Fruit fly (Drosophila melanogaster) whole organism, embryonic: Measurements from ENCODE around the gene kirre.

ENCODE experiments used
- Awh ChIP-seq: fragments of 200-800 bp; sonication (Bioruptor generic); IDR thresholded peaks from 2 replicates; pipeline ENCODE4, ENCODE4 v1.3.6; 2022; ENCODE audit warnings: missing biosample characterization, missing genetic modification characterization
- Bgb ChIP-seq: fragments of 200-800 bp; sonication (Bioruptor generic); IDR thresholded peaks from 2 replicates; pipeline ENCODE4 v1.3.6; 2022; ENCODE audit warnings: missing biosample characterization, missing genetic modification characterization; ENCODE audit not compliant: partially characterized antibody
- CG11723 ChIP-seq: fragments of 200-800 bp; sonication (Bioruptor generic); optimal IDR thresholded peaks from 2 replicates; lab custom pipeline; 2017; ENCODE audit warnings: missing biosample characterization, mild to moderate bottlenecking, missing genetic modification characterization
- CG1233 ChIP-seq: fragments of 200-800 bp; sonication (Bioruptor generic); optimal IDR thresholded peaks from 4 replicates; lab custom pipeline; 2018; ENCODE audit warnings: missing biosample characterization, mild to moderate bottlenecking, missing genetic modification characterization
- CG12391 ChIP-seq: fragments of 200-800 bp; sonication (Bioruptor generic); optimal IDR thresholded peaks from 3 replicates; lab custom pipeline; 2018; ENCODE audit warnings: missing biosample characterization, mild to moderate bottlenecking, missing genetic modification characterization, moderate library complexity
- CG14014 ChIP-seq: fragments of 200-800 bp; sonication (Bioruptor generic); IDR thresholded peaks from 2 replicates; pipeline ENCODE4 v1.3.6; 2022; ENCODE audit warnings: missing biosample characterization, missing genetic modification characterization
- CG1603 ChIP-seq: fragments of 200-800 bp; sonication (Bioruptor generic); optimal IDR thresholded peaks from 2 replicates; lab custom pipeline; 2019; ENCODE audit warnings: missing biosample characterization, mild to moderate bottlenecking, missing genetic modification characterization, moderate library complexity
- CG18599 ChIP-seq: fragments of 200-800 bp; sonication (Bioruptor generic); optimal IDR thresholded peaks from 3 replicates; lab custom pipeline; 2017; ENCODE audit warnings: missing biosample characterization, missing genetic modification characterization, mild to moderate bottlenecking, moderate library complexity, missing genetic modification reagents
- CG2199 ChIP-seq: fragments of 200-800 bp; sonication (Bioruptor generic); IDR thresholded peaks from 3 replicates; pipeline ENCODE4 v1.3.6; 2022; ENCODE audit warnings: missing biosample characterization, missing genetic modification characterization
- CG2889 ChIP-seq: fragments of 200-800 bp; sonication (Bioruptor generic); IDR thresholded peaks from 3 replicates; pipeline ENCODE4 v1.3.6; 2022; ENCODE audit warnings: missing biosample characterization, missing genetic modification characterization
- CG30020 ChIP-seq: fragments of 200-800 bp; optimal IDR thresholded peaks from 2 replicates; lab custom pipeline; 2019; ENCODE audit warnings: missing biosample characterization, mild to moderate bottlenecking, missing genetic modification characterization, moderate library complexity
- CG4328 ChIP-seq: fragments of 200-800 bp; sonication (Bioruptor generic); optimal IDR thresholded peaks from 3 replicates; lab custom pipeline; 2017; ENCODE audit warnings: missing biosample characterization, missing genetic modification reagents, missing genetic modification characterization
- CG43689 ChIP-seq: fragments of 200-800 bp; sonication (Bioruptor generic); IDR thresholded peaks from 2 replicates; pipeline ENCODE4 v1.3.6; 2022; ENCODE audit warnings: missing biosample characterization, missing genetic modification characterization
- CG4854 ChIP-seq: fragments of 200-800 bp; sonication (Bioruptor generic); optimal IDR thresholded peaks from 2 replicates; lab custom pipeline; 2016; ENCODE audit warnings: missing biosample characterization, missing genetic modification characterization, inconsistent platforms
- CG6813 ChIP-seq: fragments of 200-800 bp; sonication (Bioruptor generic); optimal IDR thresholded peaks from 2 replicates; lab custom pipeline; 2017; ENCODE audit warnings: missing biosample characterization, missing genetic modification characterization, mild to moderate bottlenecking, moderate library complexity, missing genetic modification reagents
- CG7839 ChIP-seq: fragments of 200-800 bp; sonication (Bioruptor generic); optimal IDR thresholded peaks from 3 replicates; lab custom pipeline; 2018; ENCODE audit warnings: missing biosample characterization, mild to moderate bottlenecking, missing genetic modification characterization, moderate library complexity
- CG9876 ChIP-seq: fragments of 200-800 bp; sonication (Bioruptor generic); optimal IDR thresholded peaks from 2 replicates; lab custom pipeline; 2016; ENCODE audit warnings: missing biosample characterization, missing genetic modification characterization
- Gsc ChIP-seq: fragments of 200-800 bp; sonication (Bioruptor generic); IDR thresholded peaks from 2 replicates; pipeline ENCODE4 v1.3.6; 2022; ENCODE audit warnings: missing biosample characterization, missing genetic modification characterization
- Hey ChIP-seq: fragments of 200-800 bp; sonication (Bioruptor generic); optimal IDR thresholded peaks from 3 replicates; lab custom pipeline; 2018; ENCODE audit warnings: missing biosample characterization, mild to moderate bottlenecking, missing genetic modification characterization
- Hmx ChIP-seq: fragments of 200-800 bp; sonication (Bioruptor generic); optimal IDR thresholded peaks from 2 replicates; lab custom pipeline; 2016; ENCODE audit warnings: missing biosample characterization, missing genetic modification characterization
- MTF-1 ChIP-seq: fragments of 200-800 bp; sonication (Bioruptor generic); optimal IDR thresholded peaks from 2 replicates; lab custom pipeline; 2018; ENCODE audit warnings: missing biosample characterization, mild to moderate bottlenecking, missing genetic modification characterization, borderline replicate concordance
- Oaz ChIP-seq: fragments of 200-800 bp; sonication (Bioruptor generic); IDR thresholded peaks from 2 replicates; pipeline ENCODE4 v1.3.6; 2022; ENCODE audit warnings: missing biosample characterization, missing genetic modification characterization
- Oli ChIP-seq: fragments of 200-800 bp; sonication (Bioruptor generic); optimal IDR thresholded peaks from 2 replicates; lab custom pipeline; 2018; ENCODE audit warnings: missing biosample characterization, mild to moderate bottlenecking, missing genetic modification characterization, moderate library complexity
- Opbp ChIP-seq: fragments of 200-800 bp; sonication (Bioruptor generic); IDR thresholded peaks from 3 replicates; pipeline ENCODE4 v1.3.6; 2022; ENCODE audit warnings: missing biosample characterization, missing genetic modification characterization; ENCODE audit not compliant: partially characterized antibody
- Sox102F ChIP-seq: fragments of 200-800 bp; sonication (Bioruptor generic); optimal IDR thresholded peaks from 2 replicates; lab custom pipeline; 2018; ENCODE audit warnings: missing biosample characterization, mild to moderate bottlenecking, missing genetic modification characterization, moderate library complexity
- bcd ChIP-seq: fragments of 200-800 bp; sonication (Bioruptor generic); optimal IDR thresholded peaks from 2 replicates; lab custom pipeline; 2017; ENCODE audit warnings: missing biosample characterization, mild to moderate bottlenecking, missing genetic modification characterization
- bowl ChIP-seq: fragments of 200-800 bp; sonication (Bioruptor generic); IDR thresholded peaks from 2 replicates; pipeline ENCODE4 v1.3.6; 2022; ENCODE audit warnings: missing biosample characterization, missing genetic modification characterization
- caup ChIP-seq: fragments of 200-800 bp; sonication (Bioruptor generic); optimal IDR thresholded peaks from 3 replicates; lab custom pipeline; 2017; ENCODE audit warnings: missing biosample characterization, mild to moderate bottlenecking, missing genetic modification characterization, moderate library complexity; ENCODE audit not compliant: severe bottlenecking
- cg ChIP-seq: fragments of 200-800 bp; sonication (Bioruptor generic); optimal IDR thresholded peaks from 3 replicates; lab custom pipeline; 2019; ENCODE audit warnings: missing biosample characterization, mild to moderate bottlenecking, missing genetic modification characterization, moderate library complexity
- corto ChIP-seq: fragments of 200-800 bp; sonication (Bioruptor generic); optimal IDR thresholded peaks from 2 replicates; lab custom pipeline; 2016; ENCODE audit warnings: missing biosample characterization, mild to moderate bottlenecking, missing genetic modification characterization, moderate library complexity
- crp ChIP-seq, 2 experiments: fragments of 200-800 bp; sonication (Bioruptor generic); optimal IDR thresholded peaks; 2 replicates in 1 of 2; 3 replicates in 1 of 2; lab custom pipeline; 2017; ENCODE audit warnings: missing biosample characterization in 2 of 2, missing genetic modification characterization in 2 of 2, mild to moderate bottlenecking in 1 of 2, moderate library complexity in 1 of 2
- danr ChIP-seq: fragments of 200-800 bp; sonication (Bioruptor generic); IDR thresholded peaks from 2 replicates; pipeline ENCODE4 v1.3.6; 2022; ENCODE audit warnings: missing biosample characterization, missing genetic modification characterization
- dysf ChIP-seq: fragments of 200-800 bp; sonication (Bioruptor generic); IDR thresholded peaks from 3 replicates; pipeline ENCODE4 v1.3.6; 2022; ENCODE audit warnings: missing biosample characterization, missing genetic modification characterization
- ems ChIP-seq: fragments of 200-800 bp; sonication (Bioruptor generic); optimal IDR thresholded peaks from 3 replicates; lab custom pipeline; 2016; ENCODE audit warnings: missing biosample characterization, missing genetic modification characterization
- ftz-f1 ChIP-seq: fragments of 200-800 bp; sonication (Bioruptor generic); optimal IDR thresholded peaks from 2 replicates; lab custom pipeline; 2016; ENCODE audit warnings: missing biosample characterization, missing genetic modification characterization
- nerfin-2 ChIP-seq: fragments of 200-800 bp; sonication (Bioruptor generic); IDR thresholded peaks from 2 replicates; pipeline ENCODE4 v1.3.6; 2022; ENCODE audit warnings: missing biosample characterization, missing genetic modification characterization; ENCODE audit not compliant: partially characterized antibody
- pb ChIP-seq: fragments of 200-800 bp; sonication (Bioruptor generic); optimal IDR thresholded peaks from 3 replicates; lab custom pipeline; 2016; ENCODE audit warnings: missing biosample characterization, missing genetic modification characterization
- pfk ChIP-seq: fragments of 200-800 bp; sonication (Bioruptor generic); optimal IDR thresholded peaks from 2 replicates; lab custom pipeline; 2018; ENCODE audit warnings: missing biosample characterization, mild to moderate bottlenecking, missing genetic modification characterization, moderate library complexity
- pita ChIP-seq: fragments of 200-800 bp; sonication (Bioruptor generic); optimal IDR thresholded peaks from 2 replicates; lab custom pipeline; 2017; ENCODE audit warnings: missing biosample characterization, mild to moderate bottlenecking, missing genetic modification characterization
- pum ChIP-seq: fragments of 200-800 bp; sonication (Bioruptor generic); optimal IDR thresholded peaks from 2 replicates; lab custom pipeline; 2016; ENCODE audit warnings: missing biosample characterization, missing genetic modification characterization
- pzg ChIP-seq: fragments of 200-800 bp; sonication (Bioruptor generic); optimal IDR thresholded peaks from 3 replicates; lab custom pipeline; 2018; ENCODE audit warnings: missing biosample characterization, mild to moderate bottlenecking, missing genetic modification characterization, moderate library complexity
- row ChIP-seq: fragments of 200-800 bp; sonication (Bioruptor generic); IDR thresholded peaks from 3 replicates; pipeline ENCODE4 v1.3.6; 2022; ENCODE audit warnings: missing biosample characterization, missing genetic modification characterization
- scrt ChIP-seq: fragments of 200-800 bp; sonication (Bioruptor generic); optimal IDR thresholded peaks from 2 replicates; lab custom pipeline; 2018; ENCODE audit warnings: missing biosample characterization, mild to moderate bottlenecking, missing genetic modification characterization, moderate library complexity
- tll ChIP-seq, 2 experiments: fragments of 200-800 bp in 1 of 2; fragments of >200 bp in 1 of 2; sonication (Bioruptor generic) in 1 of 2; optimal IDR thresholded peaks; 2 replicates each; lab custom pipeline; 2017 to 2019; ENCODE audit warnings: missing biosample characterization in 2 of 2, missing genetic modification characterization in 2 of 2, mild to moderate bottlenecking in 1 of 2, moderate library complexity in 1 of 2
- trh ChIP-seq: fragments of 200-800 bp; sonication (Bioruptor generic); optimal IDR thresholded peaks from 2 replicates; lab custom pipeline; 2016; ENCODE audit warnings: missing biosample characterization, missing genetic modification characterization
- tup ChIP-seq: fragments of 200-800 bp; sonication (Bioruptor generic); optimal IDR thresholded peaks from 2 replicates; lab custom pipeline; 2016; ENCODE audit warnings: missing biosample characterization, mild to moderate bottlenecking, missing genetic modification characterization, moderate library complexity
- yki ChIP-seq: fragments of >200 bp; optimal IDR thresholded peaks from 3 replicates; lab custom pipeline; 2018
- z ChIP-seq: fragments of 200-800 bp; sonication (Bioruptor generic); IDR thresholded peaks from 3 replicates; pipeline ENCODE4 v1.3.6; 2022; ENCODE audit warnings: missing biosample characterization, missing genetic modification characterization
- zen2 ChIP-seq: fragments of 200-800 bp; sonication (Bioruptor generic); IDR thresholded peaks from 3 replicates; pipeline ENCODE4 v1.3.6; 2022; ENCODE audit warnings: missing biosample characterization, missing genetic modification characterization; ENCODE audit not compliant: partially characterized antibody

kirre gene

DNA sequence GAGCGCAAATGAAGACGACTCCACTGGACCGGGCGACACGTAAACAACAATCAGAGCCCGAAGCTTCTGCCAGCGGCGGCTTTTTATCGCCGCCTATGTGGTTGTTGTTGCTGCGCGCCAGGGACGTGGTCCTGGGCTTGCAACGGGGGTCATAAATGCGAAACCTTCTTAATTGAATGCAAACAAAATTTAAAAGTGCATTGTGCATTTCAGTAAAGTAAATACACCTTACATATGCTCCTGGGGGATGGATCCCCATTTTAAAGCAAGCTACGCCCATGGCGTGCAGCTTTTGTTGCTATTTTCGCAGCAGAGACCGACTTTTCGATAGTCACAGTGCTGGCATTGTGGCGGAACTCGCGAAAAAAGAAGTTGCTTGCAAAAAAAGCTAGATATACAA is 36.5 kb upstream of the kirre start, which contains the start of gene Ugalt (continued):
- TF ChIP-seq CG2889 (GFP tag; lab: Robert Waterston, UW) (peak; percentile 100), CG4854 (GFP tag; lab: Kevin White, UChicago) (peak; percentile 100), CG1603 (tag; lab: Kevin White, UChicago) (peak; percentile 99), pzg (GFP tag; lab: Kevin White, UChicago) (peak; percentile 89), yki (no peak), Oaz (peak; percentile 100), pum (GFP tag; lab: Kevin White, UChicago) (peak; percentile 100), z (GFP tag; lab: Robert Waterston, UW) (peak; percentile 93), CG43689 (peak; percentile 100), CG12391 (tag; lab: Kevin White, UChicago) (peak; percentile 100), CG4328 (GFP tag; lab: Kevin White, UChicago) (peak; percentile 100), CG14014 (GFP tag; lab: Robert Waterston, UW) (peak; percentile 100), Oli (tag; lab: Kevin White, UChicago) (peak; percentile 100), nerfin-2 (GFP tag; lab: Robert Waterston, UW) (0 out of 2 replicates have a peak, but pooled peaks have one; percentile 27), caup (GFP tag; lab: Kevin White, UChicago) (peak; percentile 100), trh (GFP tag; lab: Kevin White, UChicago) (peak; percentile 100), cg (GFP tag; lab: Kevin White, UChicago) (peak; percentile 25), row (GFP tag; lab: Robert Waterston, UW) (peak; percentile 100), CG11723 (GFP tag; lab: Kevin White, UChicago) (peak; percentile 100), Awh (GFP tag; lab: Robert Waterston, UW) (peak; percentile 100), CG9876 (GFP tag; lab: Kevin White, UChicago) (peak; percentile 100), Opbp (peak; percentile 51; the same call in 1 of the 3 replicates), scrt (peak; percentile 100), CG6813 (GFP tag; lab: Kevin White, UChicago) (peak; percentile 100), Gsc (GFP tag; lab: Robert Waterston, UW) (peak; percentile 100), bcd (GFP tag; lab: Kevin White, UChicago) (peak; percentile 100), pfk (GFP tag; lab: Kevin White, UChicago) (peak; percentile 89), zen2 (GFP tag; lab: Robert Waterston, UW) (no peak), Bgb (peak; percentile 50), crp (GFP tag; optimal IDR thresholded peaks at IDR 0.05; lab: Kevin White, UChicago) (peak; percentile 63 to 84), pita (GFP tag; lab: Kevin White, UChicago) (no peak), bowl (GFP tag; lab: Robert Waterston, UW) (peak; percentile 100), dysf (GFP tag; lab: Robert Waterston, UW) (peak; percentile 100), ems (GFP tag; lab: Kevin White, UChicago) (peak; percentile 100), CG1233 (GFP tag; lab: Kevin White, UChicago) (peak; percentile 100), Sox102F (GFP tag; lab: Kevin White, UChicago) (peak; percentile 100), corto (GFP tag; lab: Kevin White, UChicago) (peak; percentile 100), pb (GFP tag; lab: Kevin White, UChicago) (peak; percentile 100), tll (GFP tag; optimal IDR thresholded peaks at IDR 0.05; lab: Kevin White, UChicago) (peak in 1 of 2 experiments; percentile 95), tup (GFP tag; lab: Kevin White, UChicago) (peak; percentile 100), Hmx (peak; percentile 99), danr (peak; percentile 100), Hey (tag; lab: Kevin White, UChicago) (peak; percentile 100), CG2199 (GFP tag; lab: Robert Waterston, UW) (peak; percentile 100), CG18599 (peak; percentile 100), ftz-f1 (GFP tag; lab: Kevin White, UChicago) (peak; percentile 99), CG30020 (peak; percentile 94), CG7839 (peak; percentile 100), MTF-1 (peak; percentile 100)
